Fruit fly (Drosophila melanogaster) whole organism, embryonic: ENCODE measurements around the gene Tom40.
A peak's percentile ranks its signal among the peaks of the same experiment; 100 is the strongest.

Source experiments
- Adf1 ChIP-seq: fragments of 200-800 bp; sonication (Bioruptor generic); IDR thresholded peaks from 2 replicates; pipeline ENCODE4 v1.3.6; 2022; ENCODE audit warnings: missing biosample characterization, missing genetic modification characterization
- Antp ChIP-seq: fragments of 200-800 bp; sonication (Bioruptor generic); optimal IDR thresholded peaks from 3 replicates; lab custom pipeline; 2016; ENCODE audit warnings: missing biosample characterization, missing genetic modification characterization
- Atf6 ChIP-seq: fragments of 200-800 bp; sonication (Bioruptor generic); IDR thresholded peaks from 2 replicates; pipeline ENCODE4 v1.3.6; 2022; ENCODE audit warnings: missing biosample characterization, missing genetic modification characterization
- B-H2 ChIP-seq: fragments of 200-800 bp; sonication (Bioruptor generic); optimal IDR thresholded peaks from 2 replicates; lab custom pipeline; 2018; ENCODE audit warnings: missing biosample characterization, mild to moderate bottlenecking, missing genetic modification characterization
- BEAF-32 ChIP-seq: fragments of 200-800 bp; sonication (Bioruptor generic); optimal IDR thresholded peaks from 3 replicates; lab custom pipeline; 2017; ENCODE audit warnings: missing biosample characterization, missing genetic modification characterization, mild to moderate bottlenecking, moderate library complexity, missing genetic modification reagents
- Bdp1 ChIP-seq: fragments of 200-800 bp; sonication (Bioruptor generic); optimal IDR thresholded peaks from 3 replicates; lab custom pipeline; 2016; ENCODE audit warnings: missing biosample characterization, missing genetic modification characterization
- CG1024 ChIP-seq: fragments of 200-800 bp; sonication (Bioruptor generic); IDR thresholded peaks from 2 replicates; pipeline ENCODE4 v1.3.6; 2022; ENCODE audit warnings: missing biosample characterization, missing genetic modification characterization
- CG11093 ChIP-seq: fragments of 200-800 bp; sonication (Bioruptor generic); IDR thresholded peaks from 3 replicates; pipeline ENCODE4 v1.3.6; 2022; ENCODE audit warnings: missing biosample characterization, missing genetic modification characterization
- CG11723 ChIP-seq: fragments of 200-800 bp; sonication (Bioruptor generic); optimal IDR thresholded peaks from 2 replicates; lab custom pipeline; 2017; ENCODE audit warnings: missing biosample characterization, mild to moderate bottlenecking, missing genetic modification characterization
- CG12219 ChIP-seq: fragments of 200-800 bp; sonication (Bioruptor generic); optimal IDR thresholded peaks from 3 replicates; lab custom pipeline; 2018; ENCODE audit warnings: missing biosample characterization, mild to moderate bottlenecking, missing genetic modification characterization
- CG12391 ChIP-seq: fragments of 200-800 bp; sonication (Bioruptor generic); optimal IDR thresholded peaks from 3 replicates; lab custom pipeline; 2018; ENCODE audit warnings: missing biosample characterization, mild to moderate bottlenecking, missing genetic modification characterization, moderate library complexity
- CG12744 ChIP-seq: fragments of 200-800 bp; sonication (Bioruptor generic); optimal IDR thresholded peaks from 2 replicates; lab custom pipeline; 2016; ENCODE audit warnings: missing biosample characterization, missing genetic modification characterization
- CG13894 ChIP-seq: fragments of 200-800 bp; sonication (Bioruptor generic); optimal IDR thresholded peaks from 3 replicates; lab custom pipeline; 2018; ENCODE audit warnings: missing biosample characterization, mild to moderate bottlenecking, missing genetic modification characterization, moderate library complexity
- CG14667 ChIP-seq: fragments of 200-800 bp; sonication (Bioruptor generic); IDR thresholded peaks from 2 replicates; pipeline ENCODE4 v1.3.6; 2022; ENCODE audit warnings: missing biosample characterization, missing genetic modification characterization
- CG16779 ChIP-seq: fragments of 200-800 bp; sonication (Bioruptor generic); IDR thresholded peaks from 2 replicates; pipeline ENCODE4 v1.3.6; 2022; ENCODE audit warnings: missing biosample characterization, missing genetic modification characterization
- CG18476 ChIP-seq: fragments of 200-800 bp; sonication (Bioruptor generic); optimal IDR thresholded peaks from 2 replicates; lab custom pipeline; 2016; ENCODE audit warnings: missing biosample characterization, mild to moderate bottlenecking, missing genetic modification characterization
- CG31224 ChIP-seq: fragments of 200-800 bp; sonication (Bioruptor generic); IDR thresholded peaks from 2 replicates; pipeline ENCODE4 v1.3.6; 2022; ENCODE audit warnings: missing biosample characterization, missing genetic modification characterization
- CG3163 ChIP-seq: fragments of 200-800 bp; sonication (Bioruptor generic); optimal IDR thresholded peaks from 3 replicates; lab custom pipeline; 2016; ENCODE audit warnings: missing biosample characterization, missing genetic modification characterization
- CG34224 ChIP-seq: fragments of 200-800 bp; sonication (Bioruptor generic); IDR thresholded peaks from 3 replicates; pipeline ENCODE4 v1.3.6; 2022; ENCODE audit warnings: missing biosample characterization, missing genetic modification characterization; ENCODE audit not compliant: partially characterized antibody
- CG34376 ChIP-seq: fragments of 200-800 bp; sonication (Bioruptor generic); optimal IDR thresholded peaks from 2 replicates; lab custom pipeline; 2018; ENCODE audit warnings: missing biosample characterization, mild to moderate bottlenecking, missing genetic modification characterization
- CG3726 ChIP-seq: fragments of 200-800 bp; sonication (Bioruptor generic); IDR thresholded peaks from 3 replicates; pipeline ENCODE4, ENCODE4 v1.3.6; 2022; ENCODE audit warnings: missing biosample characterization, missing genetic modification characterization
- CG4404 ChIP-seq: fragments of 200-800 bp; sonication (Bioruptor generic); IDR thresholded peaks from 2 replicates; pipeline ENCODE4 v1.3.6; 2022; ENCODE audit warnings: missing biosample characterization, missing genetic modification characterization
- CG4707 ChIP-seq: fragments of 200-800 bp; sonication (Bioruptor generic); optimal IDR thresholded peaks from 2 replicates; lab custom pipeline; 2018; ENCODE audit warnings: missing biosample characterization, mild to moderate bottlenecking, missing genetic modification characterization, moderate library complexity
- CG7357 ChIP-seq: fragments of 200-800 bp; sonication (Bioruptor generic); IDR thresholded peaks from 3 replicates; pipeline ENCODE4 v1.3.6; 2022; ENCODE audit warnings: missing biosample characterization, missing genetic modification characterization
- CG8924 ChIP-seq: fragments of 200-800 bp; optimal IDR thresholded peaks from 3 replicates; lab custom pipeline; 2019; ENCODE audit warnings: missing biosample characterization, mild to moderate bottlenecking, missing genetic modification characterization, moderate library complexity
- Deaf1 ChIP-seq: fragments of 200-800 bp; optimal IDR thresholded peaks from 3 replicates; lab custom pipeline; 2019; ENCODE audit warnings: missing biosample characterization, mild to moderate bottlenecking, missing genetic modification characterization, moderate library complexity
- Doc2 ChIP-seq: fragments of 200-800 bp; sonication (Bioruptor generic); IDR thresholded peaks from 2 replicates; pipeline ENCODE4 v1.3.6; 2022; ENCODE audit warnings: missing biosample characterization, missing genetic modification characterization
- Ets97D ChIP-seq: fragments of 200-800 bp; sonication (Bioruptor generic); optimal IDR thresholded peaks from 3 replicates; lab custom pipeline; 2016; ENCODE audit warnings: missing biosample characterization, missing genetic modification characterization
- Fer3 ChIP-seq: fragments of 200-800 bp; sonication (Bioruptor generic); optimal IDR thresholded peaks from 2 replicates; lab custom pipeline; 2018; ENCODE audit warnings: missing biosample characterization, mild to moderate bottlenecking, missing genetic modification characterization, moderate library complexity
- Hr39 ChIP-seq: fragments of >200 bp; optimal IDR thresholded peaks from 2 replicates; lab custom pipeline; 2017
- Hsf ChIP-seq: fragments of 200-800 bp; sonication (Bioruptor generic); optimal IDR thresholded peaks from 3 replicates; lab custom pipeline; 2016; ENCODE audit warnings: missing biosample characterization, missing genetic modification characterization
- NC2α ChIP-seq: fragments of 200-800 bp; sonication (Bioruptor generic); optimal IDR thresholded peaks from 2 replicates; lab custom pipeline; 2016; ENCODE audit warnings: missing biosample characterization, missing genetic modification characterization
- NFAT ChIP-seq: fragments of 200-800 bp; sonication (Bioruptor generic); IDR thresholded peaks from 2 replicates; pipeline ENCODE4 v1.3.6; 2022; ENCODE audit warnings: missing biosample characterization, missing genetic modification characterization
- Nf-YA ChIP-seq: fragments of 200-800 bp; sonication (Bioruptor generic); IDR thresholded peaks from 2 replicates; pipeline ENCODE4 v1.3.6; 2022; ENCODE audit warnings: missing biosample characterization, missing genetic modification characterization
- Ssrp ChIP-seq: fragments of 200-800 bp; sonication (Bioruptor generic); optimal IDR thresholded peaks from 2 replicates; lab custom pipeline; 2018; ENCODE audit warnings: missing biosample characterization, mild to moderate bottlenecking, missing genetic modification characterization, moderate library complexity
- ab ChIP-seq: fragments of 200-800 bp; sonication (Bioruptor generic); optimal IDR thresholded peaks from 2 replicates; lab custom pipeline; 2016; ENCODE audit warnings: missing biosample characterization, missing genetic modification characterization
- corto ChIP-seq: fragments of 200-800 bp; sonication (Bioruptor generic); optimal IDR thresholded peaks from 2 replicates; lab custom pipeline; 2016; ENCODE audit warnings: missing biosample characterization, mild to moderate bottlenecking, missing genetic modification characterization, moderate library complexity
- danr ChIP-seq: fragments of 200-800 bp; sonication (Bioruptor generic); IDR thresholded peaks from 2 replicates; pipeline ENCODE4 v1.3.6; 2022; ENCODE audit warnings: missing biosample characterization, missing genetic modification characterization
- dm ChIP-seq: fragments of 200-800 bp; sonication (Bioruptor generic); optimal IDR thresholded peaks from 3 replicates; lab custom pipeline; 2016; ENCODE audit warnings: missing biosample characterization, missing genetic modification characterization
- en ChIP-seq: fragments of 200-800 bp; sonication (Bioruptor generic); optimal IDR thresholded peaks from 2 replicates; lab custom pipeline; 2016; ENCODE audit warnings: missing biosample characterization, missing genetic modification characterization
- eyg ChIP-seq: fragments of 200-800 bp; sonication (Bioruptor generic); optimal IDR thresholded peaks from 3 replicates; lab custom pipeline; 2016; ENCODE audit warnings: missing biosample characterization, missing genetic modification characterization
- fd96Cb ChIP-seq: fragments of 200-800 bp; sonication (Bioruptor generic); optimal IDR thresholded peaks from 2 replicates; lab custom pipeline; 2018; ENCODE audit warnings: missing biosample characterization, mild to moderate bottlenecking, missing genetic modification characterization, moderate library complexity
- lov ChIP-seq, 2 experiments: fragments of 200-800 bp in 1 of 2; fragments of >200 bp in 1 of 2; sonication (Bioruptor generic) in 1 of 2; IDR thresholded peaks in 1 of 2; optimal IDR thresholded peaks in 1 of 2; 2 replicates in 1 of 2; 3 replicates in 1 of 2; pipeline versions ENCODE4 v1.3.6 to Lab custom; 2017 to 2022; ENCODE audit warnings: missing biosample characterization in 1 of 2, missing genetic modification characterization in 1 of 2
- maf-S ChIP-seq: fragments of 200-800 bp; sonication (Bioruptor generic); optimal IDR thresholded peaks from 2 replicates; lab custom pipeline; 2016; ENCODE audit warnings: missing biosample characterization, missing genetic modification characterization
- oc ChIP-seq: fragments of 200-800 bp; sonication (Bioruptor generic); optimal IDR thresholded peaks from 2 replicates; lab custom pipeline; 2018; ENCODE audit warnings: missing biosample characterization, mild to moderate bottlenecking, missing genetic modification characterization, moderate library complexity
- pita ChIP-seq: fragments of 200-800 bp; sonication (Bioruptor generic); optimal IDR thresholded peaks from 2 replicates; lab custom pipeline; 2017; ENCODE audit warnings: missing biosample characterization, mild to moderate bottlenecking, missing genetic modification characterization
- salm ChIP-seq: fragments of 200-800 bp; sonication (Bioruptor generic); optimal IDR thresholded peaks from 2 replicates; lab custom pipeline; 2018; ENCODE audit warnings: missing biosample characterization, mild to moderate bottlenecking, missing genetic modification characterization
- shn ChIP-seq: fragments of 200-800 bp; sonication (Bioruptor generic); optimal IDR thresholded peaks from 3 replicates; lab custom pipeline; 2016; ENCODE audit warnings: missing biosample characterization, missing genetic modification characterization
- tna ChIP-seq: fragments of 200-800 bp; sonication (Bioruptor generic); IDR thresholded peaks from 2 replicates; pipeline ENCODE4 v1.3.6; 2022; ENCODE audit warnings: missing biosample characterization, missing genetic modification characterization; ENCODE audit not compliant: partially characterized antibody
- twi ChIP-seq: fragments of 200-800 bp; optimal IDR thresholded peaks from 2 replicates; lab custom pipeline; 2019; ENCODE audit warnings: missing biosample characterization, mild to moderate bottlenecking, missing genetic modification characterization, moderate library complexity
- wor ChIP-seq: fragments of 200-800 bp; sonication (Bioruptor generic); IDR thresholded peaks from 2 replicates; pipeline ENCODE4 v1.3.6; 2022; ENCODE audit warnings: missing biosample characterization, missing genetic modification characterization
- zfh1 ChIP-seq: fragments of 200-800 bp; sonication (Bioruptor generic); IDR thresholded peaks from 3 replicates; pipeline ENCODE4 v1.3.6; 2022; ENCODE audit warnings: missing biosample characterization, missing genetic modification characterization

Gene Tom40

DNA sequence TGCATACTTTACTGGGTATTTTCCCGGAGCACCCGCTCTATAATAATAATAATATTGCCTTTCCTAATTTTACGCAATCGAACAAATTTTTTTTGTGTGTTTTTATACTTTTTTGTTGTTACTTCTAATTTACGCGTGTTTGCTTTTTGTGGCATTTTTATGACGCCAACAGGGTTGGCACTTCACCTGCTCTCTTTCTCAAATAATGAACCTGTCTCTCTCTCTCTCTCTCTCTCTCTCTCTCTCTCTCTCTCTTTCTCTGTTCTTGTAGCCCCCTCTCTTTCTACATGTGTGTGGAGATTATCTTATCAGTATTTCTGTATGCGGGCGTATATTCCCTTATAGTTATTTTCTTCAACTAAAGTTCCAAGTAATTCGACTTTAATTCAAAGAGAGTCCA lies 46.0 kb upstream of the Tom40 start (continued):
- TF ChIP-seq salm (tag; lab: Kevin White, UChicago) (peak; percentile 30), CG16779 (GFP tag; lab: Robert Waterston, UW) (no peak), NFAT (GFP tag; lab: Robert Waterston, UW) (no peak), CG11093 (GFP tag; lab: Robert Waterston, UW) (no peak), lov (optimal IDR thresholded peaks at IDR 0.05; lab: Kevin White, UChicago) (no peak), lov (GFP tag; IDR thresholded peaks at IDR 0.05; lab: Robert Waterston, UW) (no peak), Fer3 (tag; lab: Kevin White, UChicago) (peak; percentile 52), shn (GFP tag; lab: Kevin White, UChicago) (no peak), pita (GFP tag; lab: Kevin White, UChicago) (no peak), CG12744 (GFP tag; lab: Kevin White, UChicago) (peak; percentile 6), fd96Cb (tag; lab: Kevin White, UChicago) (no peak), CG3163 (GFP tag; lab: Kevin White, UChicago) (peak; percentile 85), ab (GFP tag; lab: Kevin White, UChicago) (no peak), CG12219 (GFP tag; lab: Kevin White, UChicago) (peak; percentile 54), en (peak; percentile 11), corto (no peak), Hsf (GFP tag; lab: Kevin White, UChicago) (peak; percentile 3), twi (tag; lab: Kevin White, UChicago) (no peak), eyg (GFP tag; lab: Kevin White, UChicago) (peak; percentile 29), Bdp1 (no peak), CG34376 (GFP tag; lab: Kevin White, UChicago) (peak; percentile 79), CG8924 (tag; lab: Kevin White, UChicago) (peak; percentile 31), dm (GFP tag; lab: Kevin White, UChicago) (no peak), Deaf1 (tag; lab: Kevin White, UChicago) (no peak), CG12391 (tag; lab: Kevin White, UChicago) (peak; percentile 24), CG1024 (GFP tag; lab: Robert Waterston, UW) (no peak), CG4404 (GFP tag; lab: Robert Waterston, UW) (no peak), Nf-YA (GFP tag; lab: Robert Waterston, UW) (no peak), oc (tag; lab: Kevin White, UChicago) (no peak), maf-S (GFP tag; lab: Kevin White, UChicago) (no peak), CG13894 (tag; lab: Kevin White, UChicago) (no peak), CG3726 (GFP tag; lab: Robert Waterston, UW) (peak; percentile 39; the same call in 1 of the 3 replicates), tna (GFP tag; lab: Robert Waterston, UW) (no peak), Doc2 (GFP tag; lab: Robert Waterston, UW) (no peak), wor (GFP tag; lab: Robert Waterston, UW) (no peak), danr (GFP tag; lab: Robert Waterston, UW) (no peak), NC2α (GFP tag; lab: Kevin White, UChicago) (no peak), CG11723 (GFP tag; lab: Kevin White, UChicago) (peak; percentile 30), Ssrp (tag; lab: Kevin White, UChicago) (no peak), CG34224 (GFP tag; lab: Robert Waterston, UW) (no peak), BEAF-32 (GFP tag; lab: Kevin White, UChicago) (no peak), CG7357 (GFP tag; lab: Robert Waterston, UW) (no peak), Antp (GFP tag; lab: Kevin White, UChicago) (no peak), CG14667 (GFP tag; lab: Robert Waterston, UW) (no peak), Hr39 (lab: Kevin White, UChicago) (no peak), CG31224 (GFP tag; lab: Robert Waterston, UW) (no peak), zfh1 (GFP tag; lab: Robert Waterston, UW) (no peak), CG18476 (GFP tag; lab: Kevin White, UChicago) (no peak), CG4707 (GFP tag; lab: Kevin White, UChicago) (peak; percentile 48), Adf1 (GFP tag; lab: Robert Waterston, UW) (peak; percentile 13; the same call in 1 of the 2 replicates), Atf6 (peak; percentile 87), Ets97D (no peak), B-H2 (GFP tag; lab: Kevin White, UChicago) (peak; percentile 61)
